Worm (Caenorhabditis elegans): ENCODE data around the gene Y45G5AM.4.

The Y45G5AM.4 gene

ce11 chrV:4181727-4182126, 18.7 kb downstream of the Y45G5AM.4 start:
- peak; percentile 45 for TF ChIP-seq elt-2 (tag; optimal IDR thresholded peaks at IDR 0.05)
- no peak for TF ChIP-seq K02D7.2 (tag; optimal IDR thresholded peaks at IDR 0.05)
- no peak for TF ChIP-seq che-1 (tag; optimal IDR thresholded peaks at IDR 0.05)
- TF ChIP-seq ceh-6 (GFP tag; optimal IDR thresholded peaks at IDR 0.05): no peak
- no peak for TF ChIP-seq ttx-3 (tag; optimal IDR thresholded peaks at IDR 0.05)
- TF ChIP-seq tbx-2 (tag; optimal IDR thresholded peaks at IDR 0.05): peak; percentile 90
- TF ChIP-seq elt-4 (tag; optimal IDR thresholded peaks at IDR 0.05): no peak
- TF ChIP-seq lim-6 (tag; optimal IDR thresholded peaks at IDR 0.05): peak; percentile 43
- TF ChIP-seq odd-2 (tag; optimal IDR thresholded peaks at IDR 0.05): no peak
- no peak for TF ChIP-seq ceh-34 (tag; optimal IDR thresholded peaks at IDR 0.05)
- TF ChIP-seq ztf-16 (tag; optimal IDR thresholded peaks at IDR 0.05): no peak
- peak; percentile 61 for TF ChIP-seq ceh-31 (tag; optimal IDR thresholded peaks at IDR 0.05)
- TF ChIP-seq pha-4 (tag; optimal IDR thresholded peaks at IDR 0.05): no peak
- no peak for TF ChIP-seq Y22D7AL.16 (tag; optimal IDR thresholded peaks at IDR 0.05)
- TF ChIP-seq rnt-1 (tag; optimal IDR thresholded peaks at IDR 0.05): peak; percentile 38
- TF ChIP-seq nhr-11 (tag; optimal IDR thresholded peaks at IDR 0.05): no peak
- no peak for TF ChIP-seq pha-2 (tag; optimal IDR thresholded peaks at IDR 0.05)
- no peak for TF ChIP-seq lin-11 (tag; optimal IDR thresholded peaks at IDR 0.05)
- no peak for TF ChIP-seq nhr-232 (tag; optimal IDR thresholded peaks at IDR 0.05)
- TF ChIP-seq eyg-1 (tag; optimal IDR thresholded peaks at IDR 0.05): peak; percentile 14
- peak; percentile 61 for TF ChIP-seq ceh-2 (tag; optimal IDR thresholded peaks at IDR 0.05)
- no peak for TF ChIP-seq hlh-30 (tag; optimal IDR thresholded peaks at IDR 0.05; ENCODE audit: insufficient read depth)
- peak; percentile 58 for TF ChIP-seq fax-1 (tag; optimal IDR thresholded peaks at IDR 0.05)
- TF ChIP-seq tbx-7 (tag; optimal IDR thresholded peaks at IDR 0.05): peak; percentile 76
- no peak for TF ChIP-seq hlh-13 (GFP tag; optimal IDR thresholded peaks at IDR 0.05)
- no peak for TF ChIP-seq T23F11.4 (GFP tag; optimal IDR thresholded peaks at IDR 0.05)
- TF ChIP-seq C08G9.2 (tag; optimal IDR thresholded peaks at IDR 0.05): peak; percentile 61
- TF ChIP-seq zip-5 (tag; optimal IDR thresholded peaks at IDR 0.05): peak; percentile 55
- no peak for TF ChIP-seq unc-3 (GFP tag; conservative IDR thresholded peaks at IDR 0.05)
- TF ChIP-seq unc-3 (tag; optimal IDR thresholded peaks at IDR 0.05): no peak
- peak; percentile 27 for TF ChIP-seq ceh-14 (tag; optimal IDR thresholded peaks at IDR 0.05)
- no peak for TF ChIP-seq madf-2 (tag; optimal IDR thresholded peaks at IDR 0.05)
- peak; percentile 23 for TF ChIP-seq ahr-1 (tag; optimal IDR thresholded peaks at IDR 0.05)
- TF ChIP-seq ceh-22 (tag; optimal IDR thresholded peaks at IDR 0.05): no peak
- TF ChIP-seq hlh-6 (tag; optimal IDR thresholded peaks at IDR 0.05): peak; percentile 52
- no peak for TF ChIP-seq npax-4 (tag; optimal IDR thresholded peaks at IDR 0.05)
- TF ChIP-seq gmeb-2 (tag; optimal IDR thresholded peaks at IDR 0.05): no peak
- TF ChIP-seq sox-2 (GFP tag; IDR thresholded peaks at IDR 0.05): no peak

ce11 chrV:4182546-4182945, 19.5 kb downstream of the Y45G5AM.4 start:
- TF ChIP-seq madf-2 (tag; optimal IDR thresholded peaks at IDR 0.05) (no peak), che-1 (tag; optimal IDR thresholded peaks at IDR 0.05) (no peak), tbx-7 (tag; optimal IDR thresholded peaks at IDR 0.05) (no peak), ceh-30 (tag; optimal IDR thresholded peaks at IDR 0.05) (no peak), ceh-14 (tag; optimal IDR thresholded peaks at IDR 0.05) (no peak)

- TF ChIP-seq elt-2 (tag; optimal IDR thresholded peaks at IDR 0.05): peak; percentile 60
- TF ChIP-seq sox-2 (GFP tag; IDR thresholded peaks at IDR 0.05): no peak
These were observed 22.9 kb downstream of the Y45G5AM.4 start for ce11 chrV:4185885-4186284.

Measured in whole organism, late embryonic.